Fruit fly (Drosophila melanogaster) whole organism, embryonic: ENCODE measurements around the gene Fpgs1.

ENCODE experiments used
- Ada2b ChIP-seq: fragments of 200-800 bp; sonication (Bioruptor generic); IDR thresholded peaks from 2 replicates; pipeline ENCODE4 v1.3.6; 2022; ENCODE audit warnings: missing biosample characterization, missing genetic modification characterization
- CG10274 ChIP-seq: fragments of 200-800 bp; sonication (Bioruptor generic); optimal IDR thresholded peaks from 3 replicates; lab custom pipeline; 2017; ENCODE audit warnings: missing biosample characterization, mild to moderate bottlenecking, missing genetic modification characterization
- CG10543 ChIP-seq: fragments of 200-800 bp; sonication (Bioruptor generic); optimal IDR thresholded peaks from 3 replicates; lab custom pipeline; 2017; ENCODE audit warnings: missing biosample characterization, mild to moderate bottlenecking, missing genetic modification characterization, moderate library complexity
- CG10979 ChIP-seq: fragments of 200-800 bp; sonication (Bioruptor generic); optimal IDR thresholded peaks from 2 replicates; lab custom pipeline; 2018; ENCODE audit warnings: missing biosample characterization, mild to moderate bottlenecking, missing genetic modification characterization, moderate library complexity
- CG12942 ChIP-seq: fragments of 200-800 bp; sonication (Bioruptor generic); optimal IDR thresholded peaks from 3 replicates; lab custom pipeline; 2016; ENCODE audit warnings: missing biosample characterization, missing genetic modification characterization
- CG14860 ChIP-seq: fragments of 200-800 bp; sonication (Bioruptor generic); IDR thresholded peaks from 3 replicates; pipeline ENCODE4 v1.3.6; 2022; ENCODE audit warnings: missing biosample characterization, missing genetic modification characterization; ENCODE audit not compliant: partially characterized antibody
- CG15479 ChIP-seq: fragments of 200-800 bp; sonication (Bioruptor generic); optimal IDR thresholded peaks from 3 replicates; lab custom pipeline; 2019; ENCODE audit warnings: missing biosample characterization, mild to moderate bottlenecking, missing genetic modification characterization, moderate library complexity
- CG16863 ChIP-seq: fragments of 200-800 bp; sonication (Bioruptor generic); optimal IDR thresholded peaks from 3 replicates; lab custom pipeline; 2016; ENCODE audit warnings: missing biosample characterization, missing genetic modification characterization
- CG17385 ChIP-seq: fragments of 200-800 bp; sonication (Bioruptor generic); optimal IDR thresholded peaks from 3 replicates; lab custom pipeline; 2018; ENCODE audit warnings: missing biosample characterization, mild to moderate bottlenecking, missing genetic modification characterization
- CG2199 ChIP-seq: fragments of 200-800 bp; sonication (Bioruptor generic); IDR thresholded peaks from 3 replicates; pipeline ENCODE4 v1.3.6; 2022; ENCODE audit warnings: missing biosample characterization, missing genetic modification characterization
- CG2202 ChIP-seq: fragments of 200-800 bp; sonication (Bioruptor generic); optimal IDR thresholded peaks from 2 replicates; lab custom pipeline; 2018; ENCODE audit warnings: missing biosample characterization, mild to moderate bottlenecking, missing genetic modification characterization
- CG34224 ChIP-seq: fragments of 200-800 bp; sonication (Bioruptor generic); IDR thresholded peaks from 3 replicates; pipeline ENCODE4 v1.3.6; 2022; ENCODE audit warnings: missing biosample characterization, missing genetic modification characterization; ENCODE audit not compliant: partially characterized antibody
- CG34422 ChIP-seq: fragments of 200-800 bp; sonication (Bioruptor generic); IDR thresholded peaks from 3 replicates; pipeline ENCODE4 v1.3.6; 2022; ENCODE audit warnings: missing biosample characterization, missing genetic modification characterization
- CG4360 ChIP-seq: fragments of 200-800 bp; sonication (Bioruptor generic); IDR thresholded peaks from 2 replicates; pipeline ENCODE4 v1.3.6; 2022; ENCODE audit warnings: missing biosample characterization, missing genetic modification characterization
- CG7786 ChIP-seq: fragments of 200-800 bp; sonication (Bioruptor generic); optimal IDR thresholded peaks from 2 replicates; lab custom pipeline; 2016; ENCODE audit warnings: missing biosample characterization, missing genetic modification characterization
- CG8089 ChIP-seq: fragments of 200-800 bp; sonication (Bioruptor generic); optimal IDR thresholded peaks from 3 replicates; lab custom pipeline; 2016; ENCODE audit warnings: missing biosample characterization, missing genetic modification characterization
- CG8281 ChIP-seq: fragments of 200-800 bp; sonication (Bioruptor generic); optimal IDR thresholded peaks from 2 replicates; lab custom pipeline; 2018; ENCODE audit warnings: missing biosample characterization, mild to moderate bottlenecking, missing genetic modification characterization, moderate library complexity
- CG8924 ChIP-seq: fragments of 200-800 bp; optimal IDR thresholded peaks from 3 replicates; lab custom pipeline; 2019; ENCODE audit warnings: missing biosample characterization, mild to moderate bottlenecking, missing genetic modification characterization, moderate library complexity
- CkIIα-i1 ChIP-seq: fragments of 200-800 bp; sonication (Bioruptor generic); IDR thresholded peaks from 2 replicates; pipeline ENCODE4 v1.3.6; 2022; ENCODE audit warnings: missing biosample characterization, missing genetic modification characterization
- Deaf1 ChIP-seq: fragments of 200-800 bp; optimal IDR thresholded peaks from 3 replicates; lab custom pipeline; 2019; ENCODE audit warnings: missing biosample characterization, mild to moderate bottlenecking, missing genetic modification characterization, moderate library complexity
- Elba2 ChIP-seq: fragments of 200-800 bp; sonication (Bioruptor generic); optimal IDR thresholded peaks from 3 replicates; lab custom pipeline; 2016; ENCODE audit warnings: missing biosample characterization, missing genetic modification characterization
- Hr51 ChIP-seq, 2 experiments: fragments of 200-800 bp; sonication (Bioruptor generic); optimal IDR thresholded peaks; 2 replicates in 1 of 2; 3 replicates in 1 of 2; lab custom pipeline; 2016 to 2018; ENCODE audit warnings: missing biosample characterization in 2 of 2, missing genetic modification characterization in 2 of 2, mild to moderate bottlenecking in 1 of 2, moderate library complexity in 1 of 2
- Lim3 ChIP-seq: fragments of 200-800 bp; sonication (Bioruptor generic); IDR thresholded peaks from 2 replicates; pipeline ENCODE4 v1.3.6; 2022; ENCODE audit warnings: missing biosample characterization, missing genetic modification characterization
- Med ChIP-seq: fragments of 200-800 bp; sonication (Bioruptor generic); peaks from one replicate; lab custom pipeline; 2016; ENCODE audit warnings: missing biosample characterization, missing genetic modification characterization, mild to moderate bottlenecking, inconsistent platforms, moderate library complexity
- Opbp ChIP-seq: fragments of 200-800 bp; sonication (Bioruptor generic); IDR thresholded peaks from 3 replicates; pipeline ENCODE4 v1.3.6; 2022; ENCODE audit warnings: missing biosample characterization, missing genetic modification characterization; ENCODE audit not compliant: partially characterized antibody
- Sox102F ChIP-seq: fragments of 200-800 bp; sonication (Bioruptor generic); optimal IDR thresholded peaks from 2 replicates; lab custom pipeline; 2018; ENCODE audit warnings: missing biosample characterization, mild to moderate bottlenecking, missing genetic modification characterization, moderate library complexity
- Tbp ChIP-seq: fragments of >200 bp; optimal IDR thresholded peaks from 2 replicates; lab custom pipeline; 2018; ENCODE audit warnings: missing biosample characterization, missing genetic modification characterization
- ase ChIP-seq: fragments of 200-800 bp; sonication (Bioruptor generic); IDR thresholded peaks from 3 replicates; pipeline ENCODE4 v1.3.6; 2022; ENCODE audit warnings: missing biosample characterization, missing genetic modification characterization
- bcd ChIP-seq: fragments of 200-800 bp; sonication (Bioruptor generic); optimal IDR thresholded peaks from 2 replicates; lab custom pipeline; 2017; ENCODE audit warnings: missing biosample characterization, mild to moderate bottlenecking, missing genetic modification characterization
- bowl ChIP-seq: fragments of 200-800 bp; sonication (Bioruptor generic); IDR thresholded peaks from 2 replicates; pipeline ENCODE4 v1.3.6; 2022; ENCODE audit warnings: missing biosample characterization, missing genetic modification characterization
- cg ChIP-seq: fragments of 200-800 bp; sonication (Bioruptor generic); optimal IDR thresholded peaks from 3 replicates; lab custom pipeline; 2019; ENCODE audit warnings: missing biosample characterization, mild to moderate bottlenecking, missing genetic modification characterization, moderate library complexity
- chinmo ChIP-seq: fragments of 200-800 bp; sonication (Bioruptor generic); IDR thresholded peaks from 4 replicates; pipeline ENCODE4 v1.3.6; 2022; ENCODE audit warnings: missing biosample characterization, missing genetic modification characterization; ENCODE audit not compliant: partially characterized antibody
- crol ChIP-seq: fragments of 200-800 bp; sonication (Bioruptor generic); IDR thresholded peaks from 2 replicates; pipeline ENCODE4 v1.3.6; 2022; ENCODE audit warnings: missing biosample characterization, missing genetic modification characterization
- dmrt11E ChIP-seq: fragments of 200-800 bp; sonication (Bioruptor generic); optimal IDR thresholded peaks from 3 replicates; lab custom pipeline; 2018; ENCODE audit warnings: missing biosample characterization, mild to moderate bottlenecking, missing genetic modification characterization, moderate library complexity
- h ChIP-seq: fragments of >200 bp; optimal IDR thresholded peaks from 2 replicates; lab custom pipeline; 2017
- insv ChIP-seq, 2 experiments: fragments of 200-800 bp; sonication (Bioruptor generic); optimal IDR thresholded peaks; 3 replicates each; lab custom pipeline; 2016 to 2018; ENCODE audit warnings: missing biosample characterization in 2 of 2, missing genetic modification characterization in 2 of 2
- kah ChIP-seq: fragments of 200-800 bp; sonication (Bioruptor generic); optimal IDR thresholded peaks from 2 replicates; lab custom pipeline; 2018; ENCODE audit warnings: missing biosample characterization, mild to moderate bottlenecking, missing genetic modification characterization
- ken ChIP-seq: fragments of 200-800 bp; sonication (Bioruptor generic); IDR thresholded peaks from 3 replicates; pipeline ENCODE4 v1.3.6; 2022; ENCODE audit warnings: missing biosample characterization, missing genetic modification characterization
- kni ChIP-seq: fragments of 200-800 bp; sonication (Bioruptor generic); optimal IDR thresholded peaks from 3 replicates; lab custom pipeline; 2017; ENCODE audit warnings: mild to moderate bottlenecking, missing biosample characterization, missing genetic modification reagents, missing genetic modification characterization
- nom ChIP-seq: fragments of 200-800 bp; sonication (Bioruptor generic); optimal IDR thresholded peaks from 2 replicates; lab custom pipeline; 2017; ENCODE audit warnings: missing biosample characterization, missing genetic modification characterization, mild to moderate bottlenecking, moderate library complexity, missing genetic modification reagents
- pfk ChIP-seq: fragments of 200-800 bp; sonication (Bioruptor generic); optimal IDR thresholded peaks from 2 replicates; lab custom pipeline; 2018; ENCODE audit warnings: missing biosample characterization, mild to moderate bottlenecking, missing genetic modification characterization, moderate library complexity
- pho ChIP-seq: fragments of 200-800 bp; sonication (Bioruptor generic); optimal IDR thresholded peaks from 2 replicates; lab custom pipeline; 2016; ENCODE audit warnings: missing biosample characterization, missing genetic modification characterization
- phol ChIP-seq: fragments of 200-800 bp; sonication (Bioruptor generic); optimal IDR thresholded peaks from 3 replicates; lab custom pipeline; 2018; ENCODE audit warnings: missing biosample characterization, mild to moderate bottlenecking, missing genetic modification characterization, moderate library complexity
- pros ChIP-seq: fragments of 200-800 bp; sonication (Bioruptor generic); optimal IDR thresholded peaks from 3 replicates; lab custom pipeline; 2019; ENCODE audit warnings: missing biosample characterization, mild to moderate bottlenecking, missing genetic modification characterization, moderate library complexity
- psq ChIP-seq: fragments of 200-800 bp; sonication (Bioruptor generic); optimal IDR thresholded peaks from 2 replicates; lab custom pipeline; 2017; ENCODE audit warnings: missing biosample characterization, missing genetic modification characterization
- pum ChIP-seq: fragments of 200-800 bp; sonication (Bioruptor generic); optimal IDR thresholded peaks from 2 replicates; lab custom pipeline; 2016; ENCODE audit warnings: missing biosample characterization, missing genetic modification characterization
- scrt ChIP-seq: fragments of 200-800 bp; sonication (Bioruptor generic); optimal IDR thresholded peaks from 2 replicates; lab custom pipeline; 2018; ENCODE audit warnings: missing biosample characterization, mild to moderate bottlenecking, missing genetic modification characterization, moderate library complexity
- sens ChIP-seq: fragments of 200-800 bp; sonication (Bioruptor generic); peaks from one replicate; lab custom pipeline; 2016; ENCODE audit warnings: missing biosample characterization, missing genetic modification characterization
- twi ChIP-seq: fragments of 200-800 bp; optimal IDR thresholded peaks from 2 replicates; lab custom pipeline; 2019; ENCODE audit warnings: missing biosample characterization, mild to moderate bottlenecking, missing genetic modification characterization, moderate library complexity
- zf30C ChIP-seq: fragments of 200-800 bp; sonication (Bioruptor generic); optimal IDR thresholded peaks from 3 replicates; lab custom pipeline; 2018; ENCODE audit warnings: missing biosample characterization, mild to moderate bottlenecking, missing genetic modification characterization

Fpgs1 gene

dm6 chrX:12663464-12663938 lies 51.8 kb downstream of the Fpgs1 start:
- TF ChIP-seq kah (GFP tag; lab: Kevin White, UChicago) (no peak), ken (GFP tag; lab: Robert Waterston, UW) (no peak), CG10543 (peak; percentile 2), Deaf1 (tag; lab: Kevin White, UChicago) (peak; percentile 60), nom (GFP tag; lab: Kevin White, UChicago) (peak; percentile 78), Lim3 (GFP tag; lab: Robert Waterston, UW) (no peak), bowl (GFP tag; lab: Robert Waterston, UW) (no peak), CG4360 (peak; percentile 87), CG17385 (GFP tag; lab: Kevin White, UChicago) (peak; percentile 96), CG10979 (tag; lab: Kevin White, UChicago) (no peak), CG2199 (GFP tag; lab: Robert Waterston, UW) (peak; percentile 39; the same call in 1 of the 3 replicates), dmrt11E (tag; lab: Kevin White, UChicago) (no peak), psq (GFP tag; lab: Kevin White, UChicago) (peak; percentile 46), CkIIα-i1 (GFP tag; lab: Robert Waterston, UW) (no peak), pho (GFP tag; lab: Kevin White, UChicago) (no peak), zf30C (peak; percentile 31), CG8924 (tag; lab: Kevin White, UChicago) (peak; percentile 18), CG34224 (GFP tag; lab: Robert Waterston, UW) (no peak), pfk (GFP tag; lab: Kevin White, UChicago) (peak; percentile 11), CG15479 (GFP tag; lab: Kevin White, UChicago) (peak; percentile 93), kni (peak; percentile 86), Opbp (GFP tag; lab: Robert Waterston, UW) (0 out of 3 replicates have a peak, but pooled peaks have one; percentile 17), h (lab: Kevin White, UChicago) (no peak), chinmo (GFP tag; lab: Robert Waterston, UW) (0 out of 4 replicates have a peak, but pooled peaks have one; percentile 41), CG2202 (tag; lab: Kevin White, UChicago) (no peak), Med (GFP tag; lab: Kevin White, UChicago) (peak; percentile 74), CG34422 (no peak), Hr51 (GFP tag; optimal IDR thresholded peaks at IDR 0.05; lab: Kevin White, UChicago) (no peak), CG8089 (GFP tag; lab: Kevin White, UChicago) (no peak), bcd (no peak), cg (GFP tag; lab: Kevin White, UChicago) (peak; percentile 26), phol (tag; lab: Kevin White, UChicago) (peak; percentile 35), insv (GFP tag; optimal IDR thresholded peaks at IDR 0.05; lab: Kevin White, UChicago) (peak in 1 of 2 experiments; percentile 9), crol (GFP tag; lab: Robert Waterston, UW) (peak; percentile 79), CG12942 (no peak), twi (peak; percentile 41), pros (GFP tag; lab: Kevin White, UChicago) (peak; percentile 98)

- TF ChIP-seq Tbp: no peak
- peak; percentile 12 for TF ChIP-seq sens (GFP tag; lab: Kevin White, UChicago)
- peak; percentile 97 for TF ChIP-seq twi
- TF ChIP-seq Ada2b (GFP tag; lab: Robert Waterston, UW): no peak
- no peak for TF ChIP-seq Sox102F (GFP tag; lab: Kevin White, UChicago)
- TF ChIP-seq CG7786 (GFP tag; lab: Kevin White, UChicago): no peak
- TF ChIP-seq CG16863 (GFP tag; lab: Kevin White, UChicago): no peak
- TF ChIP-seq ase (GFP tag; lab: Robert Waterston, UW): no peak
- TF ChIP-seq Med (GFP tag; lab: Kevin White, UChicago): peak; percentile 36
- TF ChIP-seq scrt (GFP tag; lab: Kevin White, UChicago): no peak
- no peak for TF ChIP-seq CG14860
- TF ChIP-seq pum: no peak
- TF ChIP-seq Elba2 (GFP tag; lab: Kevin White, UChicago): peak; percentile 54
- no peak for TF ChIP-seq CG10274 (GFP tag; lab: Kevin White, UChicago)
- peak; percentile 36 for TF ChIP-seq CG8281
These were observed 52.6 kb downstream of the Fpgs1 start for dm6 chrX:12664117-12664783.
